Worm (Caenorhabditis elegans): Measurements from ENCODE around the gene T05A8.1.

T05A8.1 gene

DNA sequence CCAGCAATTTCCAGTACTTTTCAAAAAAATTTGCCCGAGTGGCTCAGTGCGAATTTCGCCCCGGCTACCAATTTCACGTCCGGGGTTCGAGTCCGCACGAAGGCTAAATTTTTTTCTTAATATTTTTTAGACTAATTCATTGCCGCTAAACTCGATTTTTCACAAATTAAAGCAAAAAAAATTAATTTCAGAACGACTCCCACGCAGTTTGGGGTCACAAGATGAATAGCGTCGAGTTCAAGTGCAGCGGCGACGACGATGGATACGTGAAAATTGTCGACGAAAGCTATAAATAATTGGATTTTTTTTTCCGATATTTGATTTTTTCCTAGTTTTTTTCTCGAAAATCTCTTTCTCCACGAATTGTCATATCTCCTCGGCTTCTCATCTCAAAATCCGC is 41.4 kb upstream of the T05A8.1 start:
- TF ChIP-seq lin-39 (tag; optimal IDR thresholded peaks at IDR 0.05), result no peak
- no peak for TF ChIP-seq nhr-237 (tag; optimal IDR thresholded peaks at IDR 0.05)

- TF ChIP-seq fos-1 (tag; optimal IDR thresholded peaks at IDR 0.05) (peak; percentile 72), crh-2 (tag; optimal IDR thresholded peaks at IDR 0.05) (no peak)
Observed at ce11 chrII:2749595-2750048, 39.8 kb upstream of the T05A8.1 start, which contains the start of gene F29A7.4. F29A7.4 (plus strand) TSS chrII:2749998.

DNA sequence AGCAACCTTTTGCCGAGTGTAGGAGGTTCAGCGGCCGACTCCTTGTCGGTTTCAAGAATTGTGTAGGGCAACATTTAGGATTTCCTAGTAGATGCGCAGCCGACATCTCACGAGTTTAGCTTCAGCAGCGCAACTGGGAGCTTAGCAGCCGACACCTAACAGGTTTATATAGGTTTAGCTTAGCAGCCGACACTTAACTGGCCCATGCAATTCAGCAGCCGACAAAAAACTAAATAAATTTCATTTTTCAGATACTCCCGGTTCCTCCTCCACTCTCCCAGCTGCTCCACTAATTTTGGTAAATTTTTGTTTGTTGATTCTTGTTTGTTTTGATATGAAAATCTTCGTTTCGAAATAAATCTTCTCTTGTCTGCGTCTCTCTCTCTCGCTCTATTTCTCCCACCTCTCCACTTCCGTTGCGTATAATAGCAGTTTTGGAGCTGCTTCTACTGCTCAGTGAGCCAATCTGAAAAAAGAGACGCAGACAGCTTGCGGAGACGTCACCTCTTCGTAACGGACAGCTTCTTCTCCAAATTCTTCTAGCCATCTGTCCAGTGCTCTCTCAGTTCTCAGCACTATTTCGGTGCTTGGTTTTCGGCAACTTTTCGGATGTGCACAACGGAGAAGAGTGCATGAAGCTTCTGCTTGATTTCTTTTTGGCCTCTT is 38.2 kb upstream of the T05A8.1 start:
- TF ChIP-seq nhr-25 (tag; optimal IDR thresholded peaks at IDR 0.05) (no peak), nhr-11 (tag; optimal IDR thresholded peaks at IDR 0.05) (no peak), ztf-4 (tag; optimal IDR thresholded peaks at IDR 0.05) (no peak), unc-62 (GFP tag; optimal IDR thresholded peaks at IDR 0.05) (no peak), mdl-1 (tag; optimal IDR thresholded peaks at IDR 0.05) (peak in 1 of 2 experiments; percentile 41), unc-55 (GFP tag; optimal IDR thresholded peaks at IDR 0.05) (peak; percentile 87), fos-1 (tag; optimal IDR thresholded peaks at IDR 0.05) (no peak), lin-11 (tag; optimal IDR thresholded peaks at IDR 0.05) (peak; percentile 45), elt-1 (tag; optimal IDR thresholded peaks at IDR 0.05) (no peak), R02D3.7 (tag; optimal IDR thresholded peaks at IDR 0.05) (no peak), aly-2 (tag; optimal IDR thresholded peaks at IDR 0.05) (no peak), sma-9 (GFP tag; optimal IDR thresholded peaks at IDR 0.05) (no peak), sma-9 (tag; optimal IDR thresholded peaks at IDR 0.05) (no peak), mab-5 (tag; optimal IDR thresholded peaks at IDR 0.05) (peak; percentile 29), mbf-1 (tag; optimal IDR thresholded peaks at IDR 0.05) (no peak), ztf-11 (tag; optimal IDR thresholded peaks at IDR 0.05) (no peak), snpc-4 (tag; optimal IDR thresholded peaks at IDR 0.05) (peak; percentile 65), lin-39 (tag; optimal IDR thresholded peaks at IDR 0.05) (no peak), ZK546.5 (tag; optimal IDR thresholded peaks at IDR 0.05) (no peak), ceh-82 (tag; optimal IDR thresholded peaks at IDR 0.05) (peak; percentile 56), nhr-77 (tag; optimal IDR thresholded peaks at IDR 0.05) (no peak), ceh-16 (tag; optimal IDR thresholded peaks at IDR 0.05) (no peak), nhr-21 (tag; optimal IDR thresholded peaks at IDR 0.05) (no peak), zag-1 (tag; optimal IDR thresholded peaks at IDR 0.05) (peak; percentile 82), gmeb-1 (tag; optimal IDR thresholded peaks at IDR 0.05) (no peak), ztf-1 (GFP tag; conservative IDR thresholded peaks at IDR 0.05) (no peak), skn-1 (tag; optimal IDR thresholded peaks at IDR 0.05) (no peak), unc-39 (tag; optimal IDR thresholded peaks at IDR 0.05) (no peak), nhr-23 (tag; optimal IDR thresholded peaks at IDR 0.05) (no peak), lin-13 (GFP tag; optimal IDR thresholded peaks at IDR 0.05) (no peak), Y55F3AM.14 (GFP tag; optimal IDR thresholded peaks at IDR 0.05) (no peak), crh-2 (tag; optimal IDR thresholded peaks at IDR 0.05) (peak; percentile 28), sma-3 (GFP tag; optimal IDR thresholded peaks at IDR 0.05) (no peak), C34F6.9 (tag; optimal IDR thresholded peaks at IDR 0.05) (peak; percentile 90), dmd-4 (tag; optimal IDR thresholded peaks at IDR 0.05) (no peak), alr-1 (tag; optimal IDR thresholded peaks at IDR 0.05) (no peak), ama-1 (optimal IDR thresholded peaks at IDR 0.05) (no peak), sem-4 (tag; optimal IDR thresholded peaks at IDR 0.05) (no peak), blmp-1 (tag; optimal IDR thresholded peaks at IDR 0.05; ENCODE audit: insufficient read depth) (no peak), nhr-6 (tag; optimal IDR thresholded peaks at IDR 0.05) (peak; percentile 15), nhr-10 (tag; optimal IDR thresholded peaks at IDR 0.05) (no peak), F13H6.1 (tag; optimal IDR thresholded peaks at IDR 0.05) (peak; percentile 74), lsy-2 (tag; optimal IDR thresholded peaks at IDR 0.05) (peak; percentile 22 to 68), egl-27 (tag; optimal IDR thresholded peaks at IDR 0.05) (peak; percentile 23), peb-1 (tag; optimal IDR thresholded peaks at IDR 0.05) (no peak), nhr-129 (tag; optimal IDR thresholded peaks at IDR 0.05) (peak; percentile 73), nhr-237 (tag; optimal IDR thresholded peaks at IDR 0.05) (no peak), elt-3 (tag; optimal IDR thresholded peaks at IDR 0.05) (no peak), nhr-12 (tag; optimal IDR thresholded peaks at IDR 0.05) (no peak)

Data from whole organism, L2 larva.